Fruit fly (Drosophila melanogaster): ENCODE measurements around the gene CG9135.

The CG9135 gene

dm6 chr2L:6090365-6090764 lies 39.8 kb downstream of the CG9135 start (continued):
- TF ChIP-seq grau (tag; optimal IDR thresholded peaks at IDR 0.05): no peak
- no peak for TF ChIP-seq fd102C (GFP tag; optimal IDR thresholded peaks at IDR 0.05)
- peak; percentile 68 for TF ChIP-seq cwo (GFP tag; optimal IDR thresholded peaks at IDR 0.05)
- peak; percentile 62 for TF ChIP-seq CG34376 (GFP tag; optimal IDR thresholded peaks at IDR 0.05)
- TF ChIP-seq Bgb (GFP tag; IDR thresholded peaks at IDR 0.05; ENCODE audit: partially characterized antibody): peak; percentile 16; the same call in 1 of the 2 replicates
- TF ChIP-seq Hr78 (GFP tag; optimal IDR thresholded peaks at IDR 0.05): peak in 1 of 2 experiments; percentile 77

dm6 chr2L:6090786-6091716 lies 40.5 kb downstream of the CG9135 start, which contains the start of gene CG45075:
CG45075 (plus strand) TSS chr2L:6091412.
- TF ChIP-seq bsh (GFP tag; optimal IDR thresholded peaks at IDR 0.05): peak in 1 of 2 experiments; percentile 23
- peak; percentile 19 for TF ChIP-seq scrt (GFP tag; optimal IDR thresholded peaks at IDR 0.05)
- no peak for TF ChIP-seq exex (tag; optimal IDR thresholded peaks at IDR 0.05)
- no peak for TF ChIP-seq Gsc (GFP tag; IDR thresholded peaks at IDR 0.05)
- peak; percentile 10 for TF ChIP-seq HmgZ (tag; optimal IDR thresholded peaks at IDR 0.05)
- no peak for TF ChIP-seq Hsf (GFP tag; optimal IDR thresholded peaks at IDR 0.05)
- TF ChIP-seq CG15514 (GFP tag; optimal IDR thresholded peaks at IDR 0.05): no peak
- peak; percentile 10 for TF ChIP-seq CG10267 (tag; optimal IDR thresholded peaks at IDR 0.05)
- peak; percentile 97 for TF ChIP-seq z (GFP tag; IDR thresholded peaks at IDR 0.05)
- TF ChIP-seq CG2199 (GFP tag; IDR thresholded peaks at IDR 0.05): 0 out of 3 replicates have a peak, but pooled peaks have one; percentile 11
- TF ChIP-seq B-H1 (GFP tag; IDR thresholded peaks at IDR 0.05): no peak
- no peak for TF ChIP-seq bcd (GFP tag; optimal IDR thresholded peaks at IDR 0.05)
- TF ChIP-seq HLHmδ (GFP tag; optimal IDR thresholded peaks at IDR 0.05): peak; percentile 74
- TF ChIP-seq CG14667 (GFP tag; IDR thresholded peaks at IDR 0.05): no peak
- peak in 1 of 2 experiments; percentile 69 for TF ChIP-seq Hr78 (GFP tag; optimal IDR thresholded peaks at IDR 0.05)
- TF ChIP-seq Ets97D (GFP tag; optimal IDR thresholded peaks at IDR 0.05): peak; percentile 6
- TF ChIP-seq CG9797 (GFP tag; optimal IDR thresholded peaks at IDR 0.05): no peak
- no peak for TF ChIP-seq eyg (GFP tag; optimal IDR thresholded peaks at IDR 0.05)
- TF ChIP-seq gem (tag; optimal IDR thresholded peaks at IDR 0.05): no peak
- TF ChIP-seq Opbp (GFP tag; IDR thresholded peaks at IDR 0.05; ENCODE audit: partially characterized antibody): peak; percentile 18; the same call in 1 of the 3 replicates
- no peak for TF ChIP-seq dimm (GFP tag; IDR thresholded peaks at IDR 0.05)
- no peak for TF ChIP-seq HLH54F (GFP tag; optimal IDR thresholded peaks at IDR 0.05)
- TF ChIP-seq CG9437 (GFP tag; optimal IDR thresholded peaks at IDR 0.05): no peak
- peak in 1 of 2 experiments; percentile 93 for TF ChIP-seq insv (GFP tag; optimal IDR thresholded peaks at IDR 0.05)
- no peak for TF ChIP-seq CG6272 (GFP tag; IDR thresholded peaks at IDR 0.05)
- no peak for TF ChIP-seq Ssrp (tag; optimal IDR thresholded peaks at IDR 0.05)
- TF ChIP-seq trem (tag; optimal IDR thresholded peaks at IDR 0.05): no peak
- TF ChIP-seq CG10431 (GFP tag; optimal IDR thresholded peaks at IDR 0.05): no peak
- peak; percentile 30 for TF ChIP-seq CG15601 (tag; optimal IDR thresholded peaks at IDR 0.05)
- TF ChIP-seq Elba2 (GFP tag; optimal IDR thresholded peaks at IDR 0.05): no peak
- TF ChIP-seq pros (GFP tag; optimal IDR thresholded peaks at IDR 0.05): peak; percentile 41
- TF ChIP-seq CG10979 (tag; optimal IDR thresholded peaks at IDR 0.05): peak; percentile 26
- TF ChIP-seq CG32772 (GFP tag; IDR thresholded peaks at IDR 0.05): no peak
- peak; percentile 79 for TF ChIP-seq Jarid2 (GFP tag; optimal IDR thresholded peaks at IDR 0.05)
- TF ChIP-seq Med (GFP tag): peak; percentile 11
- no peak for TF ChIP-seq Nf-YC (tag; optimal IDR thresholded peaks at IDR 0.05)
- TF ChIP-seq hb (GFP tag; IDR thresholded peaks at IDR 0.05; ENCODE audit: partially characterized antibody): no peak
- peak; percentile 32 for TF ChIP-seq stwl (tag; optimal IDR thresholded peaks at IDR 0.05)
- TF ChIP-seq CG2678 (tag; optimal IDR thresholded peaks at IDR 0.05): no peak
- no peak for TF ChIP-seq CG4328 (GFP tag; optimal IDR thresholded peaks at IDR 0.05)
